Fruit fly (Drosophila melanogaster) whole organism, prepupa: ENCODE data around the gene CycE.

Source experiments
- Blimp-1 ChIP-seq: fragments of 200-800 bp; sonication (Bioruptor generic); optimal IDR thresholded peaks from 3 replicates; lab custom pipeline; 2017; ENCODE audit warnings: missing biosample characterization, missing genetic modification characterization, mild to moderate bottlenecking, moderate library complexity, missing genetic modification reagents
- CG10631 ChIP-seq: fragments of 200-800 bp; sonication (Bioruptor generic); optimal IDR thresholded peaks from 2 replicates; lab custom pipeline; 2016; ENCODE audit warnings: missing biosample characterization, missing genetic modification characterization
- CG10669 ChIP-seq: fragments of 200-800 bp; sonication (Bioruptor generic); optimal IDR thresholded peaks from 3 replicates; lab custom pipeline; 2018; ENCODE audit warnings: missing biosample characterization, mild to moderate bottlenecking, missing genetic modification characterization, moderate library complexity
- CG11762 ChIP-seq: fragments of 200-800 bp; sonication (Bioruptor generic); optimal IDR thresholded peaks from 3 replicates; lab custom pipeline; 2016; ENCODE audit warnings: missing biosample characterization, missing genetic modification characterization; ENCODE audit not compliant: insufficient read depth
- CG16779 ChIP-seq: fragments of 200-800 bp; sonication (Bioruptor generic); optimal IDR thresholded peaks from 3 replicates; lab custom pipeline; 2017; ENCODE audit warnings: missing biosample characterization, mild to moderate bottlenecking, missing genetic modification characterization
- CG3032 ChIP-seq: fragments of 200-800 bp; optimal IDR thresholded peaks from 2 replicates; lab custom pipeline; 2019; ENCODE audit warnings: missing biosample characterization, mild to moderate bottlenecking, missing genetic modification characterization, moderate library complexity
- CG31627 ChIP-seq: fragments of 200-800 bp; sonication (Bioruptor generic); optimal IDR thresholded peaks from 3 replicates; lab custom pipeline; 2016; ENCODE audit warnings: missing biosample characterization, missing genetic modification characterization
- CG32006 ChIP-seq: fragments of 200-800 bp; sonication (Bioruptor generic); optimal IDR thresholded peaks from 3 replicates; lab custom pipeline; 2017; ENCODE audit warnings: missing biosample characterization, mild to moderate bottlenecking, missing genetic modification characterization
- CG3919 ChIP-seq: fragments of 200-800 bp; sonication (Bioruptor generic); optimal IDR thresholded peaks from 3 replicates; lab custom pipeline; 2016; ENCODE audit warnings: missing biosample characterization, missing genetic modification characterization
- CG4318 ChIP-seq: fragments of 200-800 bp; sonication (Bioruptor generic); optimal IDR thresholded peaks from 3 replicates; lab custom pipeline; 2017; ENCODE audit warnings: missing biosample characterization, mild to moderate bottlenecking, missing genetic modification characterization
- CG6792 ChIP-seq: fragments of 200-800 bp; sonication (Bioruptor generic); optimal IDR thresholded peaks from 3 replicates; lab custom pipeline; 2016; ENCODE audit warnings: missing biosample characterization, missing genetic modification characterization
- CG6808 ChIP-seq: fragments of 200-800 bp; sonication (Bioruptor generic); optimal IDR thresholded peaks from 3 replicates; lab custom pipeline; 2017; ENCODE audit warnings: missing biosample characterization, missing genetic modification characterization, mild to moderate bottlenecking, moderate library complexity, missing genetic modification reagents
- CG6854 ChIP-seq: fragments of 200-800 bp; sonication (Bioruptor generic); optimal IDR thresholded peaks from 2 replicates; lab custom pipeline; 2017; ENCODE audit warnings: missing biosample characterization, mild to moderate bottlenecking, missing genetic modification characterization
- CG8119 ChIP-seq: fragments of 200-800 bp; sonication (Bioruptor generic); IDR thresholded peaks from 3 replicates; pipeline ENCODE4 v1.3.6; 2022; ENCODE audit warnings: missing biosample characterization, missing genetic modification characterization
- Eip78C ChIP-seq: fragments of 200-800 bp; sonication (Bioruptor generic); peaks from one replicate; lab custom pipeline; 2016; ENCODE audit warnings: missing biosample characterization, missing genetic modification characterization
- Eip93F ChIP-seq: fragments of 200-800 bp; sonication (Bioruptor generic); optimal IDR thresholded peaks from 2 replicates; lab custom pipeline; 2016; ENCODE audit warnings: missing biosample characterization, mild to moderate bottlenecking, missing genetic modification characterization
- Ets21C ChIP-seq: fragments of 200-800 bp; sonication (Bioruptor generic); optimal IDR thresholded peaks from 3 replicates; lab custom pipeline; 2016; ENCODE audit warnings: missing biosample characterization, missing genetic modification characterization
- Gug ChIP-seq: fragments of 200-800 bp; sonication (Bioruptor generic); IDR thresholded peaks from 2 replicates; pipeline ENCODE4 v1.3.6; 2022; ENCODE audit warnings: missing biosample characterization, missing genetic modification characterization
- Hr38 ChIP-seq: sonication (Bioruptor generic); optimal IDR thresholded peaks from 2 replicates; lab custom pipeline; 2016; ENCODE audit warnings: missing biosample characterization, missing genetic modification characterization
- Hr4 ChIP-seq: fragments of 200-800 bp; sonication (Bioruptor generic); optimal IDR thresholded peaks from 3 replicates; lab custom pipeline; 2016; ENCODE audit warnings: missing biosample characterization, missing genetic modification characterization
- Lpt ChIP-seq: fragments of 200-800 bp; sonication (Bioruptor generic); optimal IDR thresholded peaks from 3 replicates; lab custom pipeline; 2016; ENCODE audit warnings: missing biosample characterization, missing genetic modification characterization
- Met ChIP-seq: fragments of 200-800 bp; sonication (Bioruptor generic); optimal IDR thresholded peaks from 3 replicates; lab custom pipeline; 2016; ENCODE audit warnings: missing biosample characterization, missing genetic modification characterization
- Sox102F ChIP-seq: fragments of 200-800 bp; sonication (Bioruptor generic); optimal IDR thresholded peaks from 2 replicates; lab custom pipeline; 2016; ENCODE audit warnings: missing biosample characterization, mild to moderate bottlenecking, missing genetic modification characterization
- Sox15 ChIP-seq: fragments of 200-800 bp; sonication (Bioruptor generic); optimal IDR thresholded peaks from 3 replicates; lab custom pipeline; 2016; ENCODE audit warnings: missing biosample characterization, missing genetic modification characterization
- achi ChIP-seq: fragments of 200-800 bp; sonication (Bioruptor generic); optimal IDR thresholded peaks from 3 replicates; lab custom pipeline; 2016; ENCODE audit warnings: missing biosample characterization, missing genetic modification characterization
- acj6 ChIP-seq: fragments of 200-800 bp; sonication (Bioruptor generic); optimal IDR thresholded peaks from 3 replicates; lab custom pipeline; 2016; ENCODE audit warnings: missing biosample characterization, missing genetic modification characterization
- cyc ChIP-seq: fragments of 200-800 bp; sonication (Bioruptor generic); optimal IDR thresholded peaks from 3 replicates; lab custom pipeline; 2016; ENCODE audit warnings: missing biosample characterization, missing genetic modification characterization
- dsx ChIP-seq: fragments of 200-800 bp; optimal IDR thresholded peaks from 3 replicates; lab custom pipeline; 2019; ENCODE audit warnings: missing biosample characterization, mild to moderate bottlenecking, missing genetic modification characterization, moderate library complexity; ENCODE audit not compliant: poor library complexity, severe bottlenecking
- esn ChIP-seq: fragments of 200-800 bp; sonication (Bioruptor generic); optimal IDR thresholded peaks from 2 replicates; lab custom pipeline; 2016; ENCODE audit warnings: missing biosample characterization, mild to moderate bottlenecking, missing genetic modification characterization, moderate library complexity
- fkh ChIP-seq: fragments of 200-800 bp; sonication (Bioruptor generic); optimal IDR thresholded peaks from 3 replicates; lab custom pipeline; 2017; ENCODE audit warnings: missing biosample characterization, mild to moderate bottlenecking, missing genetic modification characterization, moderate library complexity
- lz ChIP-seq: fragments of 200-800 bp; sonication (Bioruptor generic); optimal IDR thresholded peaks from 3 replicates; lab custom pipeline; 2016; ENCODE audit warnings: missing biosample characterization, missing genetic modification characterization
- net ChIP-seq: fragments of 200-800 bp; sonication (Bioruptor generic); optimal IDR thresholded peaks from 3 replicates; lab custom pipeline; 2016; ENCODE audit warnings: missing biosample characterization, missing genetic modification characterization
- pdm3 ChIP-seq: fragments of 200-800 bp; sonication (Bioruptor generic); optimal IDR thresholded peaks from 3 replicates; lab custom pipeline; 2016; ENCODE audit warnings: missing biosample characterization, missing genetic modification characterization
- salr ChIP-seq, 2 experiments: fragments of 200-800 bp; sonication (Bioruptor generic); optimal IDR thresholded peaks; 3 replicates each; lab custom pipeline; 2016 to 2018; ENCODE audit warnings: missing biosample characterization in 2 of 2, missing genetic modification characterization in 2 of 2, mild to moderate bottlenecking in 1 of 2
- spab ChIP-seq: fragments of 200-800 bp; sonication (Bioruptor generic); optimal IDR thresholded peaks from 2 replicates; lab custom pipeline; 2017; ENCODE audit warnings: missing biosample characterization, mild to moderate bottlenecking, missing genetic modification characterization, missing genetic modification reagents
- ss ChIP-seq, 2 experiments: fragments of 200-800 bp; sonication (Bioruptor generic); optimal IDR thresholded peaks; 2 replicates in 1 of 2; 3 replicates in 1 of 2; lab custom pipeline; 2017 to 2018; ENCODE audit warnings: mild to moderate bottlenecking in 2 of 2, missing biosample characterization in 2 of 2, missing genetic modification characterization in 2 of 2, moderate library complexity in 1 of 2
- vri ChIP-seq: fragments of 200-800 bp; sonication (Bioruptor generic); optimal IDR thresholded peaks from 3 replicates; lab custom pipeline; 2016; ENCODE audit warnings: missing biosample characterization, mild to moderate bottlenecking, missing genetic modification characterization

Gene CycE

DNA sequence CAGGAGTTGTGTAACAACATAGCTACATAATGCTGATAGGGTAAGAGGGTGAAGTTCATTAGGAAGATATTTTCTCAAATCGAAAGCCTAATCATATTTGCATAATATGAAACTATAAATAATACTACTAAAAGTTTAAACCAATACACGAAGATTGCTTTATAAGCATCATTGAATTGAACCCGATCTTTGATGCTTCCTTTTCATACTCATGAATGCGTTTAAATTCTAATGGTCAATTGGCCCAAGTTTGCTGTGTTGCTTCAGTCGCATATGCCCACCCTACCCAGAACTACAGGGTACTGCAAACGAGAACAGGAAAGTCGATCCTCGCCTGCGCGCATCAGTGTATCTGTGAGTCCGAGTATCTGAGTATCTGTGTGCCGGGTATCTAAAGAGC, 4.4 kb downstream of the CycE start (continued):
- TF ChIP-seq vri (GFP tag; lab: Kevin White, UChicago) (peak; percentile 94), CG10669 (peak; percentile 32), esn (peak; percentile 98), net (GFP tag; lab: Kevin White, UChicago) (peak; percentile 85), acj6 (GFP tag; lab: Kevin White, UChicago) (peak; percentile 96), CG6792 (peak; percentile 95)

DNA sequence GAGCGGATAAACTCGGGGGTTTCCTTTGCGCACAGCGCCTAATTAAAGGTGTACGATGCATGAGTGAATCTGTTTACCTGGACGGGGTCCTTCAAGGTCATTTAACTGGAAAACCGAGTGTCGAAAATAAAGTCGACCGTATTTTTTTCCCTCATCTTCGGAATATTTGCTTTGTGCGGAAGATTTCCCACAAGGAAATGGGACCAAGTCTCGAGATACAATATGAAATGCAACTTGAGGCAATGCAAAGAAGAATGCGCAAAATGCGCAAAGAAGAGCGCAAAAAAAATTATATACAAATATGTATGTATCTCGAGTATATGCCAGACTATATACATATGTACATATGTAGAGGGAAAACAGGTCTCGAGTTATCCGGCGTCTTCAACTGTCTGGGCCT, 5.0 kb downstream of the CycE start:
- TF ChIP-seq CG8119 (GFP tag; lab: Robert Waterston, UW) = no peak
- no peak for TF ChIP-seq Blimp-1
- TF ChIP-seq CG16779 (tag; lab: Kevin White, UChicago) = no peak

- TF ChIP-seq Ets21C (GFP tag; lab: Kevin White, UChicago) (no peak), cyc (GFP tag; lab: Kevin White, UChicago) (no peak), CG4318 (no peak), esn (no peak), Hr38 (no peak), acj6 (GFP tag; lab: Kevin White, UChicago) (no peak), pdm3 (no peak), lz (no peak), Hr4 (GFP tag; lab: Kevin White, UChicago) (no peak), CG6808 (no peak), spab (GFP tag; lab: Kevin White, UChicago) (no peak), CG31627 (GFP tag; lab: Kevin White, UChicago) (no peak), Sox15 (GFP tag; lab: Kevin White, UChicago) (no peak), dsx (GFP tag; lab: Kevin White, UChicago) (no peak), CG10631 (GFP tag; lab: Kevin White, UChicago) (no peak), salr (GFP tag; optimal IDR thresholded peaks at IDR 0.05; lab: Kevin White, UChicago) (no peak), fkh (GFP tag; lab: Kevin White, UChicago) (no peak), ss (GFP tag; optimal IDR thresholded peaks at IDR 0.05; lab: Kevin White, UChicago) (no peak), achi (no peak)
These were observed 6.5 kb downstream of the CycE start for dm6 chr2L:15741418-15741817.

DNA sequence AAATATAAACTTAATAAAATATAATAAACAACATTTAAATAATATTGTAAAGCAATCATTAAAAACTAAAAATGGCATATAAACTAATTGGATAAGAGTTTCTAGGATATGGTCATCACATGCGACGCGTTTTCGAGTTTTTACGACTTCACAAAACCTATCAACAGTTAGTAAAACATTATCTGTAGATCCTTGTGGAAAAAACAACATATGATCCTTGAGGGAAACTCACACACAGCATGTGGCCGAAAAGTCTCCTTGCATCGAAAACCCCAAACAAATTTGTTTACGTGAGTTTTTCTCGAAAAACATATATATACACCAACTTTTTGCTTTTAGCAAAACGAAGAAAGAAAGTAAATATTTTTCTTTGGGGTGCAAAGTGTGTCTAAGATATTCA, 7.0 kb downstream of the CycE start:
- no peak for TF ChIP-seq Met
- no peak for TF ChIP-seq Gug
- TF ChIP-seq Sox15 (GFP tag; lab: Kevin White, UChicago) = no peak
- TF ChIP-seq CG11762 (GFP tag; lab: Kevin White, UChicago) = no peak
- no peak for TF ChIP-seq Eip93F (GFP tag; lab: Kevin White, UChicago)
- TF ChIP-seq CG4318 = no peak
- TF ChIP-seq CG32006 (GFP tag; lab: Kevin White, UChicago) = no peak
- TF ChIP-seq achi = no peak
- TF ChIP-seq CG6854 (GFP tag; lab: Kevin White, UChicago) = no peak
- no peak for TF ChIP-seq Lpt (GFP tag; lab: Kevin White, UChicago)
- no peak for TF ChIP-seq CG3919
- TF ChIP-seq Hr38 = no peak
- no peak for TF ChIP-seq vri (GFP tag; lab: Kevin White, UChicago)
- TF ChIP-seq Sox102F (GFP tag; lab: Kevin White, UChicago) = no peak

DNA sequence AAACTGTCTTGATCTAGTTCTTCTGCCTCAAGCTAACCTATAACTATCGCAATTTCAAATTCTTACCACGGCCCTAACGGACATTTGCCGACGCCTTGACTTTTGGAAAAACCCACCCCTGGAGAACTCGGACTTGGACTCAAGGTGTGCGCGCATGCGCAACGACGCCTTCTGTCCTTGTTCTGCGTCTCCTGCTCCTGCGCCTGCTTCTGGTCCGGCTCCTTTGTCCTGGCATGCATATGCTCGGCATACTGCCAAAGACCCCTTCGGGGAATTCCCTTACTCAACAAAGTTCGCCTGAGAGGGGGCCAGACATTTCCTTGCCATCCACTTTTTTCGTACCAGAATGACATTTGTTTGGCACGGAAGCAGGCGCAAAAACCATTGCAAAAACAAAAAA, 12.0 kb downstream of the CycE start:
- TF ChIP-seq esn = no peak
- TF ChIP-seq CG6808 = no peak
- no peak for TF ChIP-seq CG31627 (GFP tag; lab: Kevin White, UChicago)
- TF ChIP-seq CG3032 (tag; lab: Kevin White, UChicago) = no peak
- no peak for TF ChIP-seq Eip78C (GFP tag; lab: Kevin White, UChicago)
- TF ChIP-seq net (GFP tag; lab: Kevin White, UChicago) = no peak
- TF ChIP-seq Hr4 (GFP tag; lab: Kevin White, UChicago) = no peak
